Worm (Caenorhabditis elegans) whole organism, L4 larva: ENCODE data around the gene F47B8.1.
A peak's percentile ranks its signal among the peaks of the same experiment; 100 is the strongest.

Experiments used
- F26F4.8 ChIP-seq: fragments of 200-800 bp; sonication (Bioruptor generic); conservative IDR thresholded peaks from 2 replicates; pipeline ENCODE4 v1.3.6; 2022; ENCODE audit warnings: missing genetic modification characterization, missing compliant biosample characterization
- F44E2.7 ChIP-seq: fragments of 200-800 bp; sonication (Bioruptor generic); IDR thresholded peaks from 2 replicates; pipeline ENCODE4 v2.1.2; 2022; ENCODE audit warnings: missing genetic modification characterization, missing compliant biosample characterization
- T26A8.4 ChIP-seq: fragments of 200-800 bp; sonication (Bioruptor generic); IDR thresholded peaks from 2 replicates; pipeline ENCODE4 v1.3.6; 2022; ENCODE audit warnings: missing genetic modification characterization, missing compliant biosample characterization
- Y5F2A.4 ChIP-seq: fragments of 200-800 bp; sonication (Bioruptor generic); optimal IDR thresholded peaks from 2 replicates; lab custom pipeline; 2018; ENCODE audit warnings: mild to moderate bottlenecking, missing genetic modification characterization, missing compliant biosample characterization
- ZK546.5 ChIP-seq, 2 experiments: sonication (generic microtip); optimal IDR thresholded peaks; 2 replicates each; lab custom pipeline; 2017; ENCODE audit warnings: missing biosample characterization in 2 of 2, missing genetic modification characterization in 2 of 2
- aly-2 ChIP-seq: sonication (generic microtip); optimal IDR thresholded peaks from 2 replicates; lab custom pipeline; 2018; ENCODE audit warnings: missing biosample characterization, missing genetic modification characterization
- ceh-32 ChIP-seq: sonication (generic microtip); optimal IDR thresholded peaks from 2 replicates; lab custom pipeline; 2016; ENCODE audit warnings: mild to moderate bottlenecking, missing genetic modification characterization, missing compliant biosample characterization; ENCODE audit not compliant: poor library complexity
- ceh-62 ChIP-seq: sonication (generic microtip); optimal IDR thresholded peaks from 2 replicates; lab custom pipeline; 2017; ENCODE audit warnings: missing biosample characterization, missing genetic modification characterization
- ctbp-1 ChIP-seq: fragments of 200-800 bp; sonication (Bioruptor generic); IDR thresholded peaks from 2 replicates; pipeline ENCODE4 v1.3.6; 2022; ENCODE audit warnings: missing genetic modification reagents, missing genetic modification characterization, missing compliant biosample characterization
- daf-12 ChIP-seq: fragments of 150-350 bp; optimal IDR thresholded peaks from 2 replicates; lab custom pipeline; 2014; ENCODE audit warnings: missing biosample characterization, missing genetic modification reagents, missing genetic modification characterization
- dmd-6 ChIP-seq: fragments of 200-800 bp; sonication (Bioruptor generic); IDR thresholded peaks from 2 replicates; pipeline ENCODE4 v1.3.6; 2022; ENCODE audit warnings: missing genetic modification reagents, missing genetic modification characterization, missing compliant biosample characterization
- dmd-8 ChIP-seq: fragments of 200-800 bp; sonication (Bioruptor generic); IDR thresholded peaks from 2 replicates; pipeline ENCODE4 v1.3.6; 2022; ENCODE audit warnings: missing genetic modification characterization, missing compliant biosample characterization
- egl-43 ChIP-seq: fragments of 200-800 bp; sonication (Bioruptor generic); IDR thresholded peaks from 2 replicates; pipeline ENCODE4 v1.3.6; 2022; ENCODE audit warnings: missing genetic modification reagents, missing genetic modification characterization, missing compliant biosample characterization
- fos-1 ChIP-seq: fragments of 150-350 bp; optimal IDR thresholded peaks from 2 replicates; lab custom pipeline; 2014; ENCODE audit warnings: missing biosample characterization, missing genetic modification characterization
- hif-1 ChIP-seq, 2 experiments: sonication (generic microtip); optimal IDR thresholded peaks; 2 replicates each; lab custom pipeline; 2016 to 2017; ENCODE audit warnings: missing compliant biosample characterization in 2 of 2, missing genetic modification characterization in 2 of 2, missing genetic modification reagents in 2 of 2, missing genotype in 2 of 2, mild to moderate bottlenecking in 1 of 2
- hlh-11 ChIP-seq: fragments of 200-800 bp; sonication (Bioruptor generic); optimal IDR thresholded peaks from 2 replicates; lab custom pipeline; 2018; ENCODE audit warnings: mild to moderate bottlenecking, missing genetic modification characterization, missing compliant biosample characterization
- hlh-30 ChIP-seq: sonication (generic microtip); optimal IDR thresholded peaks from 2 replicates; lab custom pipeline; 2017; ENCODE audit warnings: antibody characterized with exemption, mild to moderate bottlenecking, missing genetic modification characterization, missing compliant biosample characterization; ENCODE audit not compliant: insufficient read depth
- lim-7 ChIP-seq: fragments of 200-800 bp; sonication (Bioruptor generic); IDR thresholded peaks from 2 replicates; pipeline ENCODE4 v1.3.6; 2022; ENCODE audit warnings: missing genetic modification characterization, missing compliant biosample characterization
- lin-29 ChIP-seq: fragments of 200-800 bp; sonication (Bioruptor generic); IDR thresholded peaks from 2 replicates; pipeline ENCODE4 v1.3.6; 2022; ENCODE audit warnings: missing genetic modification reagents, missing genetic modification characterization, missing compliant biosample characterization
- mdl-1 ChIP-seq, 2 experiments: fragments of 150-350 bp in 1 of 2; sonication (generic microtip) in 1 of 2; optimal IDR thresholded peaks; 2 replicates each; lab custom pipeline; 2014 to 2017; ENCODE audit warnings: missing biosample characterization in 2 of 2, missing genetic modification characterization in 2 of 2
- mxl-2 ChIP-seq: fragments of 200-800 bp; sonication (Bioruptor generic); conservative IDR thresholded peaks from 2 replicates; pipeline ENCODE4 v1.3.6; 2022; ENCODE audit warnings: missing genetic modification reagents, missing genetic modification characterization, missing compliant biosample characterization
- mxl-3 ChIP-seq: fragments of 200-800 bp; sonication (Bioruptor generic); optimal IDR thresholded peaks from 2 replicates; lab custom pipeline; 2018; ENCODE audit warnings: mild to moderate bottlenecking, missing genetic modification characterization, missing compliant biosample characterization
- nhr-10 ChIP-seq: fragments of 150-350 bp; optimal IDR thresholded peaks from 2 replicates; lab custom pipeline; 2014; ENCODE audit warnings: missing biosample characterization, missing genetic modification characterization
- nhr-237 ChIP-seq: sonication (generic microtip); optimal IDR thresholded peaks from 2 replicates; lab custom pipeline; 2017; ENCODE audit warnings: missing biosample characterization, missing genetic modification characterization
- nhr-25 ChIP-seq: sonication (generic microtip); optimal IDR thresholded peaks from 2 replicates; lab custom pipeline; 2017; ENCODE audit warnings: missing genetic modification characterization, mild to moderate bottlenecking, missing compliant biosample characterization, antibody characterized with exemption, moderate library complexity, borderline replicate concordance; ENCODE audit not compliant: insufficient read depth
- nhr-28 ChIP-seq: fragments of 150-350 bp; optimal IDR thresholded peaks from 2 replicates; lab custom pipeline; 2014; ENCODE audit warnings: missing biosample characterization, missing genetic modification characterization
- nhr-48 ChIP-seq: sonication (generic microtip); optimal IDR thresholded peaks from 2 replicates; lab custom pipeline; 2016; ENCODE audit warnings: mild to moderate bottlenecking, missing genetic modification characterization, missing compliant biosample characterization
- nhr-76 ChIP-seq: fragments of 150-350 bp; optimal IDR thresholded peaks from 2 replicates; lab custom pipeline; 2014; ENCODE audit warnings: missing biosample characterization, missing genetic modification characterization
- nhr-77 ChIP-seq: fragments of 150-350 bp; optimal IDR thresholded peaks from 2 replicates; lab custom pipeline; 2014; ENCODE audit warnings: missing biosample characterization, missing genetic modification characterization
- pha-4 ChIP-seq, 2 experiments: fragments of 150-350 bp in 1 of 2; fragments of 200-800 bp in 1 of 2; sonication (Bioruptor generic) in 1 of 2; IDR thresholded peaks in 1 of 2; optimal IDR thresholded peaks in 1 of 2; 2 replicates each; pipeline versions ENCODE4 v1.3.6 to Lab custom; 2014 to 2022; ENCODE audit warnings: missing genetic modification characterization in 2 of 2, missing genetic modification reagents in 2 of 2, missing biosample characterization in 1 of 2, missing compliant biosample characterization in 1 of 2
- pqm-1 ChIP-seq: sonication (generic microtip); optimal IDR thresholded peaks from 2 replicates; lab custom pipeline; 2017; ENCODE audit warnings: missing biosample characterization, missing genetic modification characterization
- rbr-2 ChIP-seq: sonication (generic microtip); optimal IDR thresholded peaks from 2 replicates; lab custom pipeline; 2016; ENCODE audit warnings: missing genotype, missing genetic modification characterization, missing compliant biosample characterization
- saeg-2 ChIP-seq: fragments of 200-800 bp; sonication (Bioruptor generic); IDR thresholded peaks from 2 replicates; pipeline ENCODE4 v1.3.6; 2022; ENCODE audit warnings: missing genetic modification reagents, missing genetic modification characterization, missing compliant biosample characterization
- set-16 ChIP-seq: fragments of 200-800 bp; sonication (Bioruptor generic); IDR thresholded peaks from 2 replicates; pipeline ENCODE4 v1.3.6; 2022; ENCODE audit warnings: missing genetic modification reagents, missing genetic modification characterization, missing compliant biosample characterization
- skn-1 ChIP-seq: fragments of 150-350 bp; optimal IDR thresholded peaks from 2 replicates; lab custom pipeline; 2014; ENCODE audit warnings: missing biosample characterization, missing genetic modification characterization
- snpc-1.2 ChIP-seq: fragments of 200-800 bp; sonication (Bioruptor generic); IDR thresholded peaks from 2 replicates; pipeline ENCODE4 v1.3.6; 2022; ENCODE audit warnings: missing genetic modification reagents, missing genetic modification characterization, missing compliant biosample characterization
- spr-1 ChIP-seq: sonication (generic microtip); optimal IDR thresholded peaks from 2 replicates; lab custom pipeline; 2016; ENCODE audit warnings: mild to moderate bottlenecking, missing genetic modification characterization, missing compliant biosample characterization
- tag-97 ChIP-seq: fragments of 200-800 bp; sonication (Bioruptor generic); IDR thresholded peaks from 2 replicates; pipeline ENCODE4 v1.3.6; 2022; ENCODE audit warnings: missing genetic modification characterization, missing compliant biosample characterization
- tra-1 ChIP-seq: fragments of 200-800 bp; sonication (Bioruptor generic); IDR thresholded peaks from 2 replicates; pipeline ENCODE4 v1.3.6; 2022; ENCODE audit warnings: missing genetic modification reagents, missing genetic modification characterization, missing compliant biosample characterization
- unc-130 ChIP-seq: sonication (generic microtip); optimal IDR thresholded peaks from 2 replicates; lab custom pipeline; 2016; ENCODE audit warnings: missing genetic modification reagents, missing genetic modification characterization, missing compliant biosample characterization
- unc-39 ChIP-seq: sonication (generic microtip); optimal IDR thresholded peaks from 2 replicates; lab custom pipeline; 2017; ENCODE audit warnings: missing biosample characterization, missing genetic modification characterization
- unc-62 ChIP-seq, 3 experiments: fragments of 150-350 bp in 1 of 3; sonication (generic microtip); optimal IDR thresholded peaks in 2 of 3; peaks in 1 of 3; 1 replicate in 1 of 3; 2 replicates in 2 of 3; lab custom pipeline; 2014 to 2017; ENCODE audit warnings: missing biosample characterization in 3 of 3, missing genetic modification characterization in 3 of 3, missing genetic modification reagents in 3 of 3, missing genotype in 1 of 3
- vab-7 ChIP-seq: fragments of 200-800 bp; sonication (Bioruptor generic); IDR thresholded peaks from 2 replicates; pipeline ENCODE4 v1.3.6; 2022; ENCODE audit warnings: missing genetic modification reagents, missing genetic modification characterization, missing compliant biosample characterization
- zfp-3 ChIP-seq: fragments of 200-800 bp; sonication (Bioruptor generic); conservative IDR thresholded peaks from 2 replicates; pipeline ENCODE4 v1.3.6; 2022; ENCODE audit warnings: missing genetic modification reagents, missing genetic modification characterization, missing compliant biosample characterization
- zip-11 ChIP-seq: fragments of 200-800 bp; sonication (Bioruptor generic); IDR thresholded peaks from 2 replicates; pipeline ENCODE4 v1.3.6; 2022; ENCODE audit warnings: missing genetic modification characterization, missing compliant biosample characterization
- zip-2 ChIP-seq: fragments of 150-350 bp; optimal IDR thresholded peaks from 2 replicates; lab custom pipeline; 2014; ENCODE audit warnings: missing biosample characterization, missing genetic modification characterization
- ztf-11 ChIP-seq: fragments of 150-350 bp; optimal IDR thresholded peaks from 2 replicates; lab custom pipeline; 2014; ENCODE audit warnings: missing biosample characterization, missing genetic modification characterization
- ztf-7 ChIP-seq: fragments of 150-350 bp; optimal IDR thresholded peaks from 2 replicates; lab custom pipeline; 2014; ENCODE audit warnings: missing biosample characterization, missing genetic modification characterization

F47B8.1 gene

ce11 chrV:14324502-14325467 is 10.6 kb upstream of the F47B8.1 start, which contains the start of the genes F47B8.4 and F47B8.18 (continued):
- TF ChIP-seq nhr-77 (tag; lab: Kevin White, UChicago) (peak; percentile 20), ZK546.5 (tag; optimal IDR thresholded peaks at IDR 0.05; lab: Kevin White, UChicago) (no peak), ztf-7 (tag; lab: Kevin White, UChicago) (no peak), lim-7 (peak; percentile 32; the same call in 1 of the 2 replicates), fos-1 (tag; lab: Kevin White, UChicago) (no peak), nhr-28 (tag; lab: Kevin White, UChicago) (peak; percentile 76), set-16 (GFP tag; lab: Robert Waterston, UW) (peak; percentile 99), nhr-25 (tag; lab: Kevin White, UChicago) (no peak), hlh-30 (peak; percentile 45), mxl-3 (GFP tag; lab: Kevin White, UChicago) (peak; percentile 13), F26F4.8 (GFP tag; lab: Robert Waterston, UW) (0 out of 2 replicates have a peak, but pooled peaks have one; percentile 3), vab-7 (GFP tag; lab: Robert Waterston, UW) (0 out of 2 replicates have a peak, but pooled peaks have one; percentile 17), F44E2.7 (GFP tag; lab: Robert Waterston, UW) (no peak), unc-39 (no peak), nhr-237 (no peak), nhr-76 (tag; lab: Kevin White, UChicago) (no peak), hif-1 (tag; optimal IDR thresholded peaks at IDR 0.05; lab: Kevin White, UChicago) (no peak), spr-1 (tag; lab: Kevin White, UChicago) (no peak), rbr-2 (tag; lab: Kevin White, UChicago) (no peak), pha-4 (GFP tag; IDR thresholded peaks at IDR 0.05; lab: Robert Waterston, UW) (peak; percentile 90; the same call in 1 of the 2 replicates), pha-4 (tag; optimal IDR thresholded peaks at IDR 0.05; lab: Kevin White, UChicago) (no peak), egl-43 (no peak), zfp-3 (no peak), Y5F2A.4 (GFP tag; lab: Kevin White, UChicago) (no peak), ceh-62 (no peak), pqm-1 (peak; percentile 83), tra-1 (GFP tag; lab: Robert Waterston, UW) (no peak), nhr-10 (tag; lab: Kevin White, UChicago) (no peak), mxl-2 (no peak), zip-2 (no peak), ceh-32 (tag; lab: Kevin White, UChicago) (no peak), mdl-1 (tag; optimal IDR thresholded peaks at IDR 0.05; lab: Kevin White, UChicago) (peak in 1 of 2 experiments; percentile 53), dmd-6 (peak; percentile 44), skn-1 (tag; lab: Kevin White, UChicago) (no peak), daf-12 (tag; lab: Kevin White, UChicago) (no peak), unc-62 (GFP tag; optimal IDR thresholded peaks at IDR 0.05 in 1 of 2; lab: Kevin White, UChicago) (peak in 1 of 2 experiments; percentile 96), unc-62 (tag; optimal IDR thresholded peaks at IDR 0.05; lab: Kevin White, UChicago) (no peak), zip-11 (GFP tag; lab: Robert Waterston, UW) (no peak), ctbp-1 (GFP tag; lab: Robert Waterston, UW) (no peak), ztf-11 (tag; lab: Kevin White, UChicago) (no peak), snpc-1.2 (GFP tag; lab: Robert Waterston, UW) (no peak), lin-29 (GFP tag; lab: Robert Waterston, UW) (no peak), tag-97 (GFP tag; lab: Robert Waterston, UW) (no peak), hlh-11 (tag; lab: Kevin White, UChicago) (no peak), unc-130 (GFP tag; lab: Kevin White, UChicago) (no peak), saeg-2 (GFP tag; lab: Robert Waterston, UW) (no peak), nhr-48 (tag; lab: Kevin White, UChicago) (no peak), T26A8.4 (no peak), dmd-8 (GFP tag; lab: Robert Waterston, UW) (no peak), aly-2 (no peak)
